Fruit fly (Drosophila melanogaster): ENCODE results near the gene meigo.

DNA sequence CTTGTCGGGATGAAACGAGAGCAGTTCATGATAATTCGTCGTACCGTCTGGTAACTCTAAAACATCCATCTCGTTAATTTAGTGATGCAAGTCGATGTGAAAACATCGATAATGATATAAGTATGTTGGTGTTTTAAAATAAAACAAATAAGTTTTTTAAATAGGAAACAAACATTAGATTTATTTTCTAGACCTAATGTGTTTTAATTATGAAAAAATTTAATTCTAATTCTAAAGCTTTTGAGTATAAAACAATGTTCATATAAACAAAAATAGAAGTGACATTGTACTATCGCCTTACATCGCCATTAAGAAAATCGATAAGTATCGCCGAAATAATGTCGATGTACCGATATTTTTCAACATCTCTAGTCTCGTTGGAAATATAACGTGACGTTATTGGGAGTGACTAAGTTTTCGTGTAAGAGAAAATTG is 27.0 kb upstream of the meigo start, which contains the start of gene Rab11:
- TF ChIP-seq CG6854 (GFP tag; optimal IDR thresholded peaks at IDR 0.05): no peak
- no peak for TF ChIP-seq Ets21C (GFP tag; optimal IDR thresholded peaks at IDR 0.05)
- no peak for TF ChIP-seq Blimp-1 (GFP tag; optimal IDR thresholded peaks at IDR 0.05)
- no peak for TF ChIP-seq ss (GFP tag; optimal IDR thresholded peaks at IDR 0.05)
- peak; percentile 47 for TF ChIP-seq Hr39 (GFP tag; optimal IDR thresholded peaks at IDR 0.05)
- TF ChIP-seq CG6792 (GFP tag; optimal IDR thresholded peaks at IDR 0.05): peak; percentile 31
- TF ChIP-seq Sox102F (GFP tag; optimal IDR thresholded peaks at IDR 0.05): peak; percentile 8
- peak; percentile 48 for TF ChIP-seq CG3919 (GFP tag; optimal IDR thresholded peaks at IDR 0.05)

Measured in whole organism, prepupa.